Worm (Caenorhabditis elegans): ENCODE measurements around the gene ugt-63.

ugt-63 gene

ce11 chrV:5126793-5127192, 16.2 kb upstream of the ugt-63 start, which contains the start of gene F14F9.5:
F14F9.5 (plus strand) TSS chrV:5127093.
- TF ChIP-seq dmd-9 (GFP tag; IDR thresholded peaks at IDR 0.05) (no peak), zip-2 (tag; optimal IDR thresholded peaks at IDR 0.05) (no peak), lir-3 (tag; optimal IDR thresholded peaks at IDR 0.05) (no peak), nhr-237 (tag; optimal IDR thresholded peaks at IDR 0.05) (no peak), ztf-11 (tag; optimal IDR thresholded peaks at IDR 0.05) (no peak), hif-1 (tag; optimal IDR thresholded peaks at IDR 0.05) (no peak), lin-29 (GFP tag; IDR thresholded peaks at IDR 0.05) (no peak), daf-16 (GFP tag; optimal IDR thresholded peaks at IDR 0.05) (no peak), daf-16 (tag; optimal IDR thresholded peaks at IDR 0.05) (no peak)

ce11 chrV:5119679-5120078, 9.1 kb upstream of the ugt-63 start, which contains the start of gene sid-1:
sid-1 (plus strand) TSS chrV:5119970.
- TF ChIP-seq D1046.2 (GFP tag; IDR thresholded peaks at IDR 0.05), result no peak
- no peak for TF ChIP-seq ceh-62 (tag; optimal IDR thresholded peaks at IDR 0.05)
- TF ChIP-seq spr-3 (GFP tag; optimal IDR thresholded peaks at IDR 0.05), result no peak
- TF ChIP-seq F49E8.2 (tag; optimal IDR thresholded peaks at IDR 0.05; ENCODE audit: borderline replicate concordance), result no peak
- no peak for TF ChIP-seq nhr-77 (tag; optimal IDR thresholded peaks at IDR 0.05)
- no peak for TF ChIP-seq lin-1 (GFP tag; IDR thresholded peaks at IDR 0.05)
- no peak for TF ChIP-seq dmd-8 (GFP tag; IDR thresholded peaks at IDR 0.05)
- TF ChIP-seq nhr-25 (tag; optimal IDR thresholded peaks at IDR 0.05; ENCODE audit: borderline replicate concordance, insufficient read depth), result no peak
- TF ChIP-seq ces-1 (GFP tag; optimal IDR thresholded peaks at IDR 0.05), result no peak
- no peak for TF ChIP-seq zfp-3 (GFP tag; conservative IDR thresholded peaks at IDR 0.05)
- TF ChIP-seq R02D3.7 (tag; optimal IDR thresholded peaks at IDR 0.05), result no peak
- no peak for TF ChIP-seq snpc-4 (tag; optimal IDR thresholded peaks at IDR 0.05)
- no peak for TF ChIP-seq dmd-9 (GFP tag; IDR thresholded peaks at IDR 0.05)
- no peak for TF ChIP-seq daf-16 (GFP tag; optimal IDR thresholded peaks at IDR 0.05)
- TF ChIP-seq daf-16 (tag; optimal IDR thresholded peaks at IDR 0.05), result peak; percentile 81
- peak; percentile 54 for TF ChIP-seq nhr-28 (tag; optimal IDR thresholded peaks at IDR 0.05)
- no peak for TF ChIP-seq F10B5.3 (tag; optimal IDR thresholded peaks at IDR 0.05)
- TF ChIP-seq ztf-11 (tag; optimal IDR thresholded peaks at IDR 0.05), result no peak
- TF ChIP-seq lin-13 (GFP tag; optimal IDR thresholded peaks at IDR 0.05), result no peak
- TF ChIP-seq lin-15B (tag; optimal IDR thresholded peaks at IDR 0.05), result no peak
- no peak for TF ChIP-seq arid-1 (GFP tag; conservative IDR thresholded peaks at IDR 0.05)
- no peak for TF ChIP-seq snpc-1.2 (GFP tag; IDR thresholded peaks at IDR 0.05)
- no peak for TF ChIP-seq ceh-44 (GFP tag; IDR thresholded peaks at IDR 0.05)
- peak; percentile 8; the same call in 1 of the 2 replicates for TF ChIP-seq dmd-6 (GFP tag; IDR thresholded peaks at IDR 0.05)
- TF ChIP-seq mep-1 (tag; optimal IDR thresholded peaks at IDR 0.05), result no peak
- no peak for TF ChIP-seq nhr-111 (GFP tag; optimal IDR thresholded peaks at IDR 0.05)
- peak; percentile 5 for TF ChIP-seq dve-1 (tag; optimal IDR thresholded peaks at IDR 0.05; ENCODE audit: insufficient read depth)
- no peak for TF ChIP-seq ceh-28 (tag; optimal IDR thresholded peaks at IDR 0.05)
- TF ChIP-seq ctbp-1 (GFP tag; IDR thresholded peaks at IDR 0.05), result no peak
- TF ChIP-seq ceh-32 (tag; optimal IDR thresholded peaks at IDR 0.05; ENCODE audit: poor library complexity), result no peak
- no peak for TF ChIP-seq spr-1 (tag; optimal IDR thresholded peaks at IDR 0.05)
- peak; percentile 59 for TF ChIP-seq pqm-1 (tag; optimal IDR thresholded peaks at IDR 0.05)
- no peak for TF ChIP-seq set-16 (GFP tag; IDR thresholded peaks at IDR 0.05)
- no peak for TF ChIP-seq lin-29 (GFP tag; IDR thresholded peaks at IDR 0.05)
- TF ChIP-seq zip-2 (tag; optimal IDR thresholded peaks at IDR 0.05), result no peak
- no peak for TF ChIP-seq hlh-30 (tag; optimal IDR thresholded peaks at IDR 0.05; ENCODE audit: insufficient read depth)
- no peak for TF ChIP-seq egl-43 (GFP tag; IDR thresholded peaks at IDR 0.05)
- no peak for TF ChIP-seq fkh-10 (GFP tag; optimal IDR thresholded peaks at IDR 0.05)
- TF ChIP-seq nhr-11 (tag; optimal IDR thresholded peaks at IDR 0.05), result no peak
- no peak for TF ChIP-seq nhr-102 (tag; optimal IDR thresholded peaks at IDR 0.05)

Measured in whole organism, L4 larva.